Fruit fly (Drosophila melanogaster) whole organism, wandering third instar larva: ENCODE measurements around the gene CG13999.

Source experiments
- Abd-B ChIP-seq: fragments of >200 bp; optimal IDR thresholded peaks from 2 replicates; lab custom pipeline; 2017; ENCODE audit warnings: missing biosample characterization, missing genetic modification characterization
- CG32264 ChIP-seq: fragments of 200-800 bp; sonication (Bioruptor generic); optimal IDR thresholded peaks from 2 replicates; lab custom pipeline; 2016; ENCODE audit warnings: missing biosample characterization, missing genetic modification characterization
- CG9705 ChIP-seq: fragments of 200-800 bp; sonication (Bioruptor generic); optimal IDR thresholded peaks from 2 replicates; lab custom pipeline; 2018; ENCODE audit warnings: missing biosample characterization, mild to moderate bottlenecking, missing genetic modification characterization
- CrebA ChIP-seq: fragments of 200-800 bp; sonication (Bioruptor generic); optimal IDR thresholded peaks from 2 replicates; lab custom pipeline; 2016; ENCODE audit warnings: missing biosample characterization, mild to moderate bottlenecking, missing genetic modification characterization, borderline replicate concordance
- Dfd ChIP-seq: fragments of >200 bp; optimal IDR thresholded peaks from 2 replicates; lab custom pipeline; 2017; ENCODE audit warnings: missing biosample characterization, missing genetic modification characterization
- Dif ChIP-seq: fragments of 200-275, 200-300 bp; sonication (Bioruptor generic); optimal IDR thresholded peaks from 2 replicates; lab custom pipeline; 2018; ENCODE audit warnings: missing biosample characterization, missing genetic modification characterization; ENCODE audit not compliant: partially characterized antibody
- GATAd ChIP-seq: sonication (Bioruptor generic); optimal IDR thresholded peaks from 2 replicates; lab custom pipeline; 2016; ENCODE audit warnings: missing biosample characterization, missing genetic modification characterization
- HLH106 ChIP-seq: fragments of 200-800 bp; optimal IDR thresholded peaks from 3 replicates; lab custom pipeline; 2019; ENCODE audit warnings: missing biosample characterization, mild to moderate bottlenecking, missing genetic modification characterization, moderate library complexity
- Hnf4 ChIP-seq: fragments of 200-800 bp; sonication (Bioruptor generic); optimal IDR thresholded peaks from 2 replicates; lab custom pipeline; 2016; ENCODE audit warnings: missing biosample characterization, mild to moderate bottlenecking, missing genetic modification characterization
- Hr78 ChIP-seq: fragments of >200 bp; optimal IDR thresholded peaks from 2 replicates; lab custom pipeline; 2017; ENCODE audit warnings: missing biosample characterization, missing genetic modification characterization
- Hr83 ChIP-seq: fragments of 200-300 bp; sonication (Bioruptor generic); optimal IDR thresholded peaks from 2 replicates; lab custom pipeline; 2016; ENCODE audit warnings: missing biosample characterization, mild to moderate bottlenecking, missing genetic modification characterization, moderate library complexity; ENCODE audit not compliant: poor library complexity, severe bottlenecking
- Jra ChIP-seq: sonication (Bioruptor generic); optimal IDR thresholded peaks from 2 replicates; lab custom pipeline; 2016; ENCODE audit warnings: missing biosample characterization, missing genetic modification characterization
- Mio ChIP-seq: sonication (Bioruptor generic); optimal IDR thresholded peaks from 2 replicates; lab custom pipeline; 2016; ENCODE audit warnings: missing biosample characterization, missing genetic modification characterization
- Myc ChIP-seq: fragments of >200 bp; optimal IDR thresholded peaks from 2 replicates; lab custom pipeline; 2017
- N ChIP-seq: fragments of >200 bp; optimal IDR thresholded peaks from 2 replicates; lab custom pipeline; 2018; ENCODE audit warnings: missing biosample characterization, missing external identifiers, missing genetic modification characterization
- OdsH ChIP-seq: fragments of 200-800 bp; sonication (Bioruptor generic); optimal IDR thresholded peaks from 2 replicates; lab custom pipeline; 2016; ENCODE audit warnings: missing biosample characterization, mild to moderate bottlenecking, missing genetic modification characterization
- Rel ChIP-seq, 2 experiments: fragments of 200-800 bp; sonication (Bioruptor generic) in 1 of 2; optimal IDR thresholded peaks; 2 replicates in 1 of 2; 3 replicates in 1 of 2; lab custom pipeline; 2016 to 2019; ENCODE audit warnings: mild to moderate bottlenecking in 2 of 2, missing biosample characterization in 2 of 2, missing genetic modification characterization in 2 of 2, moderate library complexity in 1 of 2
- Sp1 ChIP-seq: fragments of 200-800 bp; sonication (Bioruptor generic); optimal IDR thresholded peaks from 3 replicates; lab custom pipeline; 2019; ENCODE audit warnings: missing biosample characterization, mild to moderate bottlenecking, missing genetic modification characterization, moderate library complexity
- Vsx2 ChIP-seq: fragments of 200-300, 225-300 bp; sonication (Bioruptor generic); optimal IDR thresholded peaks from 2 replicates; lab custom pipeline; 2018; ENCODE audit warnings: missing biosample characterization, missing genetic modification characterization; ENCODE audit not compliant: partially characterized antibody
- br ChIP-seq: fragments of 200-800 bp; sonication (Bioruptor generic); optimal IDR thresholded peaks from 2 replicates; lab custom pipeline; 2016; ENCODE audit warnings: missing biosample characterization, missing genetic modification characterization
- brk ChIP-seq: fragments of 200-800 bp; sonication (Bioruptor generic); optimal IDR thresholded peaks from 2 replicates; lab custom pipeline; 2016; ENCODE audit warnings: missing biosample characterization, mild to moderate bottlenecking, missing genetic modification characterization
- dl ChIP-seq, 2 experiments: fragments of 175-275, 200-275 bp in 1 of 2; fragments of 200-275 bp in 1 of 2; sonication (Bioruptor generic); optimal IDR thresholded peaks; lab custom pipeline; 2018; ENCODE audit warnings: mild to moderate bottlenecking in 2 of 2, missing biosample characterization in 2 of 2, missing genetic modification characterization in 2 of 2, moderate library complexity in 2 of 2; ENCODE audit not compliant: partially characterized antibody in 2 of 2, insufficient read depth in 1 of 2
- dmrt93B ChIP-seq: fragments of 200-800 bp; sonication (Bioruptor generic); optimal IDR thresholded peaks from 2 replicates; lab custom pipeline; 2018; ENCODE audit warnings: missing biosample characterization, mild to moderate bottlenecking, missing genetic modification characterization
- dsf ChIP-seq: sonication (Bioruptor generic); optimal IDR thresholded peaks from 2 replicates; lab custom pipeline; 2016; ENCODE audit warnings: missing biosample characterization, missing genetic modification characterization, borderline replicate concordance
- ey ChIP-seq: fragments of 200-800 bp; sonication (Bioruptor generic); optimal IDR thresholded peaks from 2 replicates; lab custom pipeline; 2016; ENCODE audit warnings: missing biosample characterization, missing genetic modification characterization
- foxo ChIP-seq, 2 experiments: fragments of 200-800 bp; sonication (Bioruptor generic); optimal IDR thresholded peaks; 2 replicates in 1 of 2; 3 replicates in 1 of 2; lab custom pipeline; 2016 to 2017; ENCODE audit warnings: missing biosample characterization in 2 of 2, missing genetic modification characterization in 2 of 2
- fru ChIP-seq: fragments of 200-800 bp; sonication (Bioruptor generic); optimal IDR thresholded peaks from 3 replicates; lab custom pipeline; 2016; ENCODE audit warnings: missing biosample characterization, mild to moderate bottlenecking, missing genetic modification characterization
- h ChIP-seq: fragments of 200-800 bp; sonication (Bioruptor generic); optimal IDR thresholded peaks from 3 replicates; lab custom pipeline; 2016; ENCODE audit warnings: missing biosample characterization, mild to moderate bottlenecking, missing genetic modification characterization
- jim ChIP-seq: fragments of 175-275, 200-325 bp; sonication (Bioruptor generic); optimal IDR thresholded peaks from 2 replicates; lab custom pipeline; 2016; ENCODE audit warnings: missing biosample characterization, mild to moderate bottlenecking, missing genetic modification characterization
- lola ChIP-seq: fragments of >200 bp; optimal IDR thresholded peaks from 2 replicates; lab custom pipeline; 2017; ENCODE audit warnings: missing biosample characterization, missing genetic modification characterization
- pan ChIP-seq: fragments of >200 bp; optimal IDR thresholded peaks from 2 replicates; lab custom pipeline; 2017
- psq ChIP-seq: fragments of 200-800 bp; sonication (Bioruptor generic); optimal IDR thresholded peaks from 3 replicates; lab custom pipeline; 2017; ENCODE audit warnings: missing biosample characterization, mild to moderate bottlenecking, missing genetic modification characterization, moderate library complexity
- rgr ChIP-seq: fragments of 200-800 bp; sonication (Bioruptor generic); optimal IDR thresholded peaks from 3 replicates; lab custom pipeline; 2016; ENCODE audit warnings: missing biosample characterization, mild to moderate bottlenecking, missing genetic modification characterization
- sage ChIP-seq: fragments of 200-800 bp; sonication (Bioruptor generic); optimal IDR thresholded peaks from 2 replicates; lab custom pipeline; 2016; ENCODE audit warnings: missing biosample characterization, mild to moderate bottlenecking, missing genetic modification characterization
- sv ChIP-seq: fragments of 200-800 bp; sonication (Bioruptor generic); optimal IDR thresholded peaks from 3 replicates; lab custom pipeline; 2016; ENCODE audit warnings: missing biosample characterization, missing genetic modification characterization
- tai ChIP-seq: sonication (Bioruptor generic); optimal IDR thresholded peaks from 2 replicates; lab custom pipeline; 2016; ENCODE audit warnings: missing biosample characterization, missing genetic modification characterization
- usp ChIP-seq: fragments of >200 bp; optimal IDR thresholded peaks from 2 replicates; lab custom pipeline; 2017; ENCODE audit warnings: missing biosample characterization, missing genetic modification characterization
- woc ChIP-seq: sonication (Bioruptor generic); optimal IDR thresholded peaks from 2 replicates; lab custom pipeline; 2016; ENCODE audit warnings: missing biosample characterization, mild to moderate bottlenecking, missing genetic modification characterization

The CG13999 gene

dm6 chr2L:5986094-5986493 is 29.8 kb upstream of the CG13999 start, which contains the start of gene ifc (continued):
- no peak for TF ChIP-seq GATAd (GFP tag; lab: Kevin White, UChicago)
- TF ChIP-seq Myc (lab: Kevin White, UChicago), result no peak
- no peak for TF ChIP-seq pan (lab: Kevin White, UChicago)
- no peak for TF ChIP-seq sage
- TF ChIP-seq br (GFP tag; lab: Kevin White, UChicago), result peak; percentile 53
- no peak for TF ChIP-seq Jra (GFP tag; lab: Kevin White, UChicago)
- TF ChIP-seq CG32264 (GFP tag; lab: Kevin White, UChicago), result no peak
- no peak for TF ChIP-seq CrebA (GFP tag; lab: Kevin White, UChicago)
- no peak for TF ChIP-seq brk (GFP tag; lab: Kevin White, UChicago)
- peak; percentile 61 for TF ChIP-seq Dif (GFP tag; lab: Kevin White, UChicago)
- peak; percentile 51 for TF ChIP-seq OdsH (GFP tag; lab: Kevin White, UChicago)
- TF ChIP-seq h (GFP tag; lab: Kevin White, UChicago), result peak; percentile 64
- TF ChIP-seq Hr83 (GFP tag; lab: Kevin White, UChicago), result peak; percentile 87
- peak; percentile 98 for TF ChIP-seq N (GFP tag; lab: Kevin White, UChicago)
- TF ChIP-seq Sp1 (GFP tag; lab: Kevin White, UChicago), result peak; percentile 8

DNA sequence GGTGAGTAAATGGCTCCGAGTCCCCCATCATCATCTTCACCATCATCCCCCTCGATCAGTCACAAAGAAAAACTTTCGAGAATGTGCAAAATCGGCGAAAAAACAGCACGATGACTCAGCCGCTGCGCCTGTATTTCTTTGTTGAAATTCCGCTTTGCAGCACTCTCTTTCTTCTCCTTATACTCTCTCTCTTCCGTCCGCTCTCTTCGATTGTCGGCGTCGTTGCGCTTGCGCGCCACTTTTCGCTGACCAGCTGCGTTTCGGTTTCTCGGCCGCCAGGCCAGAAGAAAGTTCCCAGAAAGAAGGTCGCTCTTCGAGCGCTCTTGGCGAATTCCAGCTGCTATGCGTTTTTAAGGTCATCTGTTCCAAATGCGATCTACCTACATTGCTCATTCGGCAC is 27.0 kb upstream of the CG13999 start:
- TF ChIP-seq HLH106 (tag; lab: Kevin White, UChicago), result no peak
- no peak for TF ChIP-seq sage
- no peak for TF ChIP-seq pan (lab: Kevin White, UChicago)
- TF ChIP-seq Jra (GFP tag; lab: Kevin White, UChicago), result peak; percentile 27
- TF ChIP-seq dl (GFP tag; optimal IDR thresholded peaks at IDR 0.05; lab: Kevin White, UChicago; ENCODE audit: insufficient read depth in 1 of 2, partially characterized antibody in 2 of 2), result peak; percentile 56 to 59
- no peak for TF ChIP-seq sv (GFP tag; lab: Kevin White, UChicago)
- no peak for TF ChIP-seq Sp1 (GFP tag; lab: Kevin White, UChicago)
- TF ChIP-seq Dif (GFP tag; lab: Kevin White, UChicago), result peak; percentile 20
- TF ChIP-seq CG9705 (GFP tag; lab: Kevin White, UChicago), result no peak
- no peak for TF ChIP-seq br (GFP tag; lab: Kevin White, UChicago)

dm6 chr2L:5982334-5982987 is 26.2 kb upstream of the CG13999 start:
- TF ChIP-seq woc (GFP tag; lab: Kevin White, UChicago), result no peak
- no peak for TF ChIP-seq dsf (GFP tag; lab: Kevin White, UChicago)
- TF ChIP-seq Dfd (GFP tag; lab: Kevin White, UChicago), result no peak
- peak; percentile 73 for TF ChIP-seq Sp1 (GFP tag; lab: Kevin White, UChicago)
- no peak for TF ChIP-seq Vsx2 (GFP tag; lab: Kevin White, UChicago)
- TF ChIP-seq Abd-B (GFP tag; lab: Kevin White, UChicago), result no peak
- TF ChIP-seq CG32264 (GFP tag; lab: Kevin White, UChicago), result no peak
- TF ChIP-seq br (GFP tag; lab: Kevin White, UChicago), result peak; percentile 73
- TF ChIP-seq sv (GFP tag; lab: Kevin White, UChicago), result peak; percentile 27
- no peak for TF ChIP-seq Mio (GFP tag; lab: Kevin White, UChicago)
- no peak for TF ChIP-seq Hr78 (GFP tag; lab: Kevin White, UChicago)
- peak; percentile 79 for TF ChIP-seq Dif (GFP tag; lab: Kevin White, UChicago)
- TF ChIP-seq Hr83 (GFP tag; lab: Kevin White, UChicago), result peak; percentile 64
- no peak for TF ChIP-seq lola (GFP tag; lab: Kevin White, UChicago)
- no peak for TF ChIP-seq jim (GFP tag; lab: Kevin White, UChicago)
- TF ChIP-seq CG9705 (GFP tag; lab: Kevin White, UChicago), result peak; percentile 11
- no peak for TF ChIP-seq usp
- no peak for TF ChIP-seq CrebA (GFP tag; lab: Kevin White, UChicago)
- TF ChIP-seq GATAd (GFP tag; lab: Kevin White, UChicago), result no peak
- peak; percentile 37 for TF ChIP-seq HLH106 (tag; lab: Kevin White, UChicago)
- TF ChIP-seq N (GFP tag; lab: Kevin White, UChicago), result no peak
- TF ChIP-seq psq, result peak; percentile 32
- no peak for TF ChIP-seq sage
- peak; percentile 47 to 67 for TF ChIP-seq foxo (GFP tag; optimal IDR thresholded peaks at IDR 0.05; lab: Kevin White, UChicago)
- TF ChIP-seq OdsH (GFP tag; lab: Kevin White, UChicago), result peak; percentile 38
- TF ChIP-seq brk (GFP tag; lab: Kevin White, UChicago), result no peak
- no peak for TF ChIP-seq tai (GFP tag; lab: Kevin White, UChicago)
- TF ChIP-seq dmrt93B (GFP tag; lab: Kevin White, UChicago), result no peak
- TF ChIP-seq fru, result peak; percentile 52
- peak; percentile 32 for TF ChIP-seq Rel (GFP tag; optimal IDR thresholded peaks at IDR 0.05; lab: Kevin White, UChicago)
- TF ChIP-seq Rel (tag; optimal IDR thresholded peaks at IDR 0.05; lab: Kevin White, UChicago), result peak; percentile 75
- TF ChIP-seq Hnf4, result peak; percentile 78
- peak; percentile 70 for TF ChIP-seq rgr (GFP tag; lab: Kevin White, UChicago)
- TF ChIP-seq pan (lab: Kevin White, UChicago), result no peak
- TF ChIP-seq h (GFP tag; lab: Kevin White, UChicago), result peak; percentile 72
- peak; percentile 73 for TF ChIP-seq Jra (GFP tag; lab: Kevin White, UChicago)
- TF ChIP-seq ey (GFP tag; lab: Kevin White, UChicago), result peak; percentile 1
- no peak for TF ChIP-seq Myc (lab: Kevin White, UChicago)
- peak in 1 of 2 experiments; percentile 46 for TF ChIP-seq dl (GFP tag; optimal IDR thresholded peaks at IDR 0.05; lab: Kevin White, UChicago; ENCODE audit: insufficient read depth in 1 of 2, partially characterized antibody in 2 of 2)
